Worm (Caenorhabditis elegans): ENCODE results near the gene amt-1.

Gene amt-1

DNA sequence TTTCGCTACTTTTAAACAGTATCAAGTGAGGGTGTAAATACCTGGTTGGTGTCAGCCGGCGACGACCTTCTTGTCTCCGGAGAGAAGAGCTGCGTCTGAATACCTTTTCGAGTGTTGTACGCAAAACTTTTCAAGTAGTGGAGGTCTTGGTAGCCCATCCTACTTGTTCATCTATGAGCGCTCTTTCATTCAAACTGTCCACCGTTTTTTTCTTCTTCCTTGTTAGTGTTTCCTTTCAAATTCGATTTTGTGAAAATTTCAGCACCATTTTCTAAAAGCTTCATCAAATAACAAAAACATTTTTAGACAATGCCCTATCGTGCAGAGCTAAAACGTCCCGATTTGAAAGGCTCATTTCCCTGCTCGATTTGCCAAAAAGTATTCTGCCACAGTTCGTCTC lies 16.9 kb upstream of the amt-1 start, which contains the start of gene ham-2:
Gene ham-2 (plus strand): TSS at position 301 of the 400 bp plus-strand sequence.
- peak; percentile 68 for TF ChIP-seq nhr-85 (tag)
- no peak for TF ChIP-seq mab-9 (GFP tag; IDR thresholded peaks at IDR 0.05)
- TF ChIP-seq ceh-90 (tag; optimal IDR thresholded peaks at IDR 0.05): no peak
- TF ChIP-seq pqm-1 (tag; optimal IDR thresholded peaks at IDR 0.05): no peak

DNA sequence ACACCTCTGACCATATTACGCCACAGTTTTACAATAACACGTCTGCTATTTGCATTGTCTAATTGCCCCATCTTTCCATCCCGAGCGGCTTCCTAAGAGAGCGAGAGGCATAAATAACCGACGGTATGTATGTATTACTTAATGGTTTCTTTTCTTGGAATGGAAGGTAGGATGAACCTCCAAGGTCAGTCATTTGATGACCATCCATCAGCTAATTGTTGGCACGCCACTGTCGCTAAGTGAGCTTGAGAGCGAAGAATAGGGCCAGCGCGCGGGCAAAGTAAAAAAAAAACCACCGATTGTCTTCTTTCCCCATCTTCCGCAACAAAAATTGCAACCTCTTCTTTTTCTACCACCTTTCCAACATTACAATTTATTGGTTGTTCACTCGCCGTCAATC lies 15.2 kb upstream of the amt-1 start:
- TF ChIP-seq mep-1 (tag; optimal IDR thresholded peaks at IDR 0.05): no peak
- no peak for TF ChIP-seq Y116A8C.19 (tag; optimal IDR thresholded peaks at IDR 0.05; ENCODE audit: borderline replicate concordance)
- no peak for TF ChIP-seq nhr-28 (tag; optimal IDR thresholded peaks at IDR 0.05)
- peak; percentile 37 for TF ChIP-seq lin-14 (GFP tag; optimal IDR thresholded peaks at IDR 0.05)
- TF ChIP-seq efl-1 (optimal IDR thresholded peaks at IDR 0.05): no peak
- TF ChIP-seq efl-1 (GFP tag; optimal IDR thresholded peaks at IDR 0.05 in 1 of 2): no peak
- TF ChIP-seq hlh-4 (tag; optimal IDR thresholded peaks at IDR 0.05): no peak
- TF ChIP-seq C34B4.2 (tag; optimal IDR thresholded peaks at IDR 0.05): no peak
- TF ChIP-seq nhr-85 (tag): peak; percentile 81
- peak; percentile 43 for TF ChIP-seq blmp-1 (tag; optimal IDR thresholded peaks at IDR 0.05)
- no peak for TF ChIP-seq sup-37 (GFP tag; optimal IDR thresholded peaks at IDR 0.05)
- no peak for TF ChIP-seq nhr-12 (tag; optimal IDR thresholded peaks at IDR 0.05)
- TF ChIP-seq lin-13 (GFP tag; optimal IDR thresholded peaks at IDR 0.05): no peak
- TF ChIP-seq C16A3.4 (tag; optimal IDR thresholded peaks at IDR 0.05): no peak
- no peak for TF ChIP-seq aly-2 (tag; optimal IDR thresholded peaks at IDR 0.05)
- TF ChIP-seq ets-5 (GFP tag; IDR thresholded peaks at IDR 0.05): no peak
- no peak for TF ChIP-seq egl-27 (tag; optimal IDR thresholded peaks at IDR 0.05)
- no peak for TF ChIP-seq nhr-71 (tag; optimal IDR thresholded peaks at IDR 0.05)
- no peak for TF ChIP-seq ztf-4 (tag; optimal IDR thresholded peaks at IDR 0.05)
- TF ChIP-seq ceh-90 (tag; optimal IDR thresholded peaks at IDR 0.05): no peak

DNA sequence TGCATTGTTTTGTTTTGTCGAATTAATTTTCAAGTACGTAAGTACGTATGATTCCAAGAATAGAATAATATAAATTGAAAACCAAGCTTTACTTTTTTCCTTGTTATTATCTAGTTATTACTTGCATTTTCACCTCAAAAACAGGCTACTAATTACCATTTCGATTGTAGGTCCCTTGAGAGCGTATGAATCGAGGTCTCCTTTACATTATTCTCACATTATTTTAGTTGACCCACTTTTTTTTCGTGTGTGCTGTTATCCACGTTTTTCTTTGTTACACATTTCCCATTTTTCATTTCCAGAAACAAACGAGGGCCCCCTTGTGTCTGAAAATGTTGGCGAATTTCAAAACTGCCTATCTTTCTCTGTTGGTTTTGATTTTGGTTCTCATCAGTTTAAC lies 9.4 kb upstream of the amt-1 start, which contains the start of gene C05E11.6:
Gene C05E11.6 (plus strand): TSS at position 301 of the 400 bp plus-strand sequence.
- no peak for TF ChIP-seq mef-2 (tag; optimal IDR thresholded peaks at IDR 0.05)
- TF ChIP-seq fos-1 (tag; optimal IDR thresholded peaks at IDR 0.05): no peak
- TF ChIP-seq swsn-7 (tag; optimal IDR thresholded peaks at IDR 0.05): no peak
- TF ChIP-seq tlp-1 (tag; optimal IDR thresholded peaks at IDR 0.05): no peak
- TF ChIP-seq pag-3 (tag; optimal IDR thresholded peaks at IDR 0.05; ENCODE audit: borderline replicate concordance, insufficient read depth): no peak
- no peak for TF ChIP-seq hpl-2 (GFP tag; optimal IDR thresholded peaks at IDR 0.05)
- no peak for TF ChIP-seq hlh-17 (GFP tag; optimal IDR thresholded peaks at IDR 0.05; ENCODE audit: borderline replicate concordance)
- no peak for TF ChIP-seq lin-15B (tag; optimal IDR thresholded peaks at IDR 0.05)
- no peak for TF ChIP-seq xbp-1 (tag; optimal IDR thresholded peaks at IDR 0.05)
- no peak for TF ChIP-seq fkh-8 (tag; optimal IDR thresholded peaks at IDR 0.05)
- TF ChIP-seq ztf-11 (tag; optimal IDR thresholded peaks at IDR 0.05): no peak
- TF ChIP-seq nhr-11 (tag; optimal IDR thresholded peaks at IDR 0.05): no peak
- no peak for TF ChIP-seq nhr-28 (tag; optimal IDR thresholded peaks at IDR 0.05)
- no peak for TF ChIP-seq sup-37 (GFP tag; optimal IDR thresholded peaks at IDR 0.05)
- no peak for TF ChIP-seq ama-1 (optimal IDR thresholded peaks at IDR 0.05)
- no peak for TF ChIP-seq hlh-4 (tag; optimal IDR thresholded peaks at IDR 0.05)
- no peak for TF ChIP-seq unc-86 (tag; optimal IDR thresholded peaks at IDR 0.05)
- TF ChIP-seq lin-13 (GFP tag; optimal IDR thresholded peaks at IDR 0.05): no peak

DNA sequence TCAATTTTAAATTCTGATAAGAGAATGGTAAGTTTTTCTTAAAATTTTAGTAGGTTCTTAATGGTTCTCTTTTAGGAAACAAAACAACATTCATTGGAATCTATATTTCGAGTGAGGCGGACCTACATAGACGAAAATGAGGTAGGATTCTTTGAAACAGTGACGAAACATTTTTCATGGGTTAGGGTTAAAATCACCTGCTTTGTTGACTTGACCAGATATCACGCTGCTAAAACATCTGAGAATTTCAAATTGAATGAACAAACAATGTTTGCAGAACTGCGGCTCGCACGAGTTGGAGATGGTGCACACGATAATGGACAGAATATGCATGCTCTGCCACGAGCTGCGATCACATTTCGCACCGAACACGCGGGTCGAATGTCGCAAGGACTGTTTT lies 8.9 kb upstream of the amt-1 start:
- TF ChIP-seq fkh-4 (tag; optimal IDR thresholded peaks at IDR 0.05; ENCODE audit: borderline replicate concordance): no peak
- peak; percentile 84 for TF ChIP-seq hlh-4 (tag; optimal IDR thresholded peaks at IDR 0.05)

Data from whole organism, L1 larva.